Fruit fly (Drosophila melanogaster): ENCODE data around the gene knk.

DNA sequence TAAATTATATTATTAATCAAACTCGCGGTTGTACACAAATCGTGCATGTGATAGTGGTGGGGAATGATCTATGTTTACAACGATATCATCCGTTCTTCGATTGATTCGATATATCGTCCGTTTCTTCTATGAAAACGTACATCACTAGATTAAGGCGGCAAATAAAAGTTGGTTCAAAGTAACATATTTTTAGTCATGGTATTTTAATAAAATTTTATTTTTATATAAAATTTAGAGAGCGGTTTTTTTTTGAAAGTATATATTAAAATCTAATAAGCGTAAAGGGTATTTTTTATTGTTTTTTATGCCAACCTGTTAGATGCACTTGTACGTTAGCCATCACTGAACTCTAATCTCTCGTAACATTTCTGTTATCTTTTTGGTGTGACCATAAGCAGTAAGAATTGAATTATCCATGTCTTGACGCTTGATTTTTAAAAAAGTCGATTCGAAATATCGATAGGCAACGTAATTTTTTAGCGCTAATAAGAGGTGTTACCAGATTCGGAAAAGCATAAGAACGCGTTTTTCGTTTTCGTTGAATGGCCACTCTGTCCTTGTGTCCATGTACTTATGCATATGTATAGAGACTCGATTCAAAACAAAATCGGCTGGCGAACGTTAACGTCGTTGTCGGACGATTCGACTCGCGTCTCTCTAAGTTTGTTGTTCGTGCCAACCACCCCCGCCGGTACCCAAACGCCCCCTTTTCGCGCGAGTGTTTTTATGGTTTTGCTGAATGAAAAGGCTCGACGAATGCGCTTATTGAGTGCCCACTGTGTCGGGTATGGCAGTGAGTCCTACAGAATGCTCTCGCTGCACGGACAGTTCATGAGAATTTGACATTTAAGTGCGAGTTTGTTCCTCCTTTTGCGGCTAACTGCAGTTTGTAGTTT, 18.9 kb upstream of the knk start, which contains the start of the genes TAF1B and Invadolysin:
- TF ChIP-seq CG8478 (optimal IDR thresholded peaks at IDR 0.05) (no peak), usp (GFP tag; optimal IDR thresholded peaks at IDR 0.05) (no peak), EcR (GFP tag; optimal IDR thresholded peaks at IDR 0.05) (no peak), pan (optimal IDR thresholded peaks at IDR 0.05) (no peak), Dll (optimal IDR thresholded peaks at IDR 0.05) (no peak), psq (optimal IDR thresholded peaks at IDR 0.05) (no peak)

All from whole organism.